Worm (Caenorhabditis elegans) whole organism, L4/young adult: Measurements from ENCODE around the gene ufc-1.

Experiments used
- dao-5 ChIP-seq: sonication (generic microtip); optimal IDR thresholded peaks from 2 replicates; lab custom pipeline; 2016; ENCODE audit warnings: missing genotype, missing genetic modification characterization, moderate library complexity, missing compliant biosample characterization
- him-1 ChIP-seq: sonication (generic microtip); optimal IDR thresholded peaks from 2 replicates; lab custom pipeline; 2016; ENCODE audit warnings: missing genotype, missing genetic modification reagents, missing genetic modification characterization, missing compliant biosample characterization

DNA sequence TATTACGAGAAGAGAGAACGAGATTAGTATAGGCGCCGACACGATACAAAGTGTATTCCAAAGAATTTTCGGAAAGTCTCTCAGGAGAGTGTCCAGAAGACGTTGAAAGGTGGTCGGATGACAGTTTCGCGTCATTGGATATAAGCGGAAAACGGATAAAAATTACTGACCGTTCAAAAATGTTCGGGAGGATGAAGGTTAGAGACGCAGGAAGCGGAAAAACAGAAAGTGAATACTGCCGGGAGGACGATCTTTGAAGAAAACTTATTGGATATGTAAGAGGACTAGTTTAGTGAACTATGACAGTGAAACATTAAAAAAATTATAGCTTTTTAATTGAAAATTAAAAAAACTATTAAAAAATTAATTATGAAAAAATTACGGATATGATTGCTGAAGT lies 3.8 kb downstream of the ufc-1 start:
- TF ChIP-seq dao-5 (no peak), him-1 (tag; lab: Kevin White, UChicago) (no peak)
